Worm (Caenorhabditis elegans) whole organism, L1 larva: ENCODE results near the gene F53F8.5.

Experiments
- C04F5.9 ChIP-seq: sonication (generic microtip); optimal IDR thresholded peaks from 2 replicates; lab custom pipeline; 2016; ENCODE audit warnings: missing genetic modification characterization, missing compliant biosample characterization
- C34B4.2 ChIP-seq: sonication (generic microtip); optimal IDR thresholded peaks from 2 replicates; lab custom pipeline; 2017; ENCODE audit warnings: mild to moderate bottlenecking, missing genetic modification characterization, missing compliant biosample characterization
- F16B12.6 ChIP-seq: fragments of 150-350 bp; optimal IDR thresholded peaks from 2 replicates; lab custom pipeline; 2014; ENCODE audit warnings: missing biosample characterization, missing genetic modification characterization
- aly-2 ChIP-seq: fragments of 150-350 bp; optimal IDR thresholded peaks from 2 replicates; lab custom pipeline; 2014; ENCODE audit warnings: missing biosample characterization, missing genetic modification characterization
- ama-1 ChIP-seq: fragments of 150-350 bp; optimal IDR thresholded peaks from 2 replicates; lab custom pipeline; 2014
- ceh-63 ChIP-seq: fragments of 200-800 bp; sonication (Bioruptor generic); optimal IDR thresholded peaks from 2 replicates; lab custom pipeline; 2018; ENCODE audit warnings: mild to moderate bottlenecking, missing genetic modification characterization, missing compliant biosample characterization
- ceh-82 ChIP-seq, 3 experiments: fragments of 150-350 bp in 1 of 3; sonication (generic microtip) in 2 of 3; optimal IDR thresholded peaks; 2 replicates each; lab custom pipeline; 2014 to 2017; ENCODE audit warnings: missing biosample characterization in 3 of 3, missing genetic modification characterization in 3 of 3
- efl-1 ChIP-seq, 4 experiments: fragments of 150-350 bp; optimal IDR thresholded peaks in 3 of 4; peaks in 1 of 4; 1 replicate in 1 of 4; 2 replicates in 3 of 4; lab custom pipeline; 2014; ENCODE audit warnings: missing biosample characterization in 2 of 4, missing genetic modification characterization in 2 of 4, missing genetic modification reagents in 2 of 4
- ets-5 ChIP-seq: fragments of 200-800 bp; sonication (Bioruptor generic); IDR thresholded peaks from 2 replicates; pipeline ENCODE4 v1.3.6; 2022; ENCODE audit warnings: missing genetic modification characterization, missing compliant biosample characterization
- fkh-10 ChIP-seq: sonication (generic microtip); optimal IDR thresholded peaks from 2 replicates; lab custom pipeline; 2017; ENCODE audit warnings: missing biosample characterization, missing genetic modification reagents, missing genetic modification characterization
- fkh-4 ChIP-seq: sonication (generic microtip); optimal IDR thresholded peaks from 2 replicates; lab custom pipeline; 2016; ENCODE audit warnings: missing compliant biosample characterization, missing genetic modification characterization, borderline replicate concordance
- fos-1 ChIP-seq: fragments of 150-350 bp; optimal IDR thresholded peaks from 2 replicates; lab custom pipeline; 2014; ENCODE audit warnings: missing biosample characterization, missing genetic modification characterization
- hlh-4 ChIP-seq: sonication (generic microtip); optimal IDR thresholded peaks from 2 replicates; lab custom pipeline; 2016; ENCODE audit warnings: mild to moderate bottlenecking, missing genetic modification characterization, missing compliant biosample characterization
- isw-1 ChIP-seq: fragments of 200-800 bp; sonication (Bioruptor generic); IDR thresholded peaks from 2 replicates; pipeline ENCODE4 v1.3.6; 2022; ENCODE audit warnings: missing genetic modification characterization, missing compliant biosample characterization
- lin-13 ChIP-seq: fragments of 150-350 bp; optimal IDR thresholded peaks from 2 replicates; lab custom pipeline; 2014; ENCODE audit warnings: missing biosample characterization, missing genetic modification reagents, missing genetic modification characterization
- lin-15B ChIP-seq: fragments of 150-350 bp; sonication (generic microtip); optimal IDR thresholded peaks from 3 replicates; lab custom pipeline; 2014; ENCODE audit warnings: missing biosample characterization, missing genetic modification characterization
- lir-3 ChIP-seq: sonication (generic microtip); optimal IDR thresholded peaks from 2 replicates; lab custom pipeline; 2016; ENCODE audit warnings: mild to moderate bottlenecking, missing genetic modification characterization, moderate library complexity, missing compliant biosample characterization; ENCODE audit not compliant: poor library complexity
- mab-9 ChIP-seq: fragments of 200-800 bp; sonication (Bioruptor generic); IDR thresholded peaks from 2 replicates; pipeline ENCODE4 v1.3.6; 2022; ENCODE audit warnings: missing genetic modification reagents, missing genetic modification characterization, missing compliant biosample characterization
- mdl-1 ChIP-seq, 2 experiments: fragments of 150-350 bp; optimal IDR thresholded peaks; 2 replicates each; lab custom pipeline; 2014 to 2017; ENCODE audit warnings: missing biosample characterization in 2 of 2, missing genetic modification characterization in 2 of 2, inconsistent platforms in 1 of 2
- mef-2 ChIP-seq: fragments of 150-350 bp; optimal IDR thresholded peaks from 2 replicates; lab custom pipeline; 2014; ENCODE audit warnings: missing biosample characterization, missing genetic modification characterization
- nhr-19 ChIP-seq: fragments of 200-800 bp; sonication (Bioruptor generic); conservative IDR thresholded peaks from 2 replicates; pipeline ENCODE4 v1.3.6; 2022; ENCODE audit warnings: missing genetic modification characterization, missing compliant biosample characterization
- nhr-20 ChIP-seq: sonication (generic microtip); optimal IDR thresholded peaks from 2 replicates; lab custom pipeline; 2016; ENCODE audit warnings: mild to moderate bottlenecking, missing genetic modification characterization, missing compliant biosample characterization
- nhr-71 ChIP-seq: sonication (generic microtip); optimal IDR thresholded peaks from 2 replicates; lab custom pipeline; 2016; ENCODE audit warnings: mild to moderate bottlenecking, missing genetic modification characterization, moderate library complexity, missing compliant biosample characterization
- nhr-85 ChIP-seq: sonication (generic microtip); peaks from one replicate; lab custom pipeline; 2016; ENCODE audit warnings: missing genetic modification characterization, inconsistent platforms, missing compliant biosample characterization
- nhr-90 ChIP-seq: sonication (generic microtip); optimal IDR thresholded peaks from 2 replicates; lab custom pipeline; 2016; ENCODE audit warnings: mild to moderate bottlenecking, missing genetic modification characterization, missing compliant biosample characterization; ENCODE audit not compliant: poor library complexity
- rnt-1 ChIP-seq: sonication (generic microtip); optimal IDR thresholded peaks from 2 replicates; lab custom pipeline; 2016; ENCODE audit warnings: mild to moderate bottlenecking, missing genetic modification characterization, moderate library complexity, missing compliant biosample characterization
- snu-23 ChIP-seq: sonication (generic microtip); optimal IDR thresholded peaks from 2 replicates; lab custom pipeline; 2016; ENCODE audit warnings: missing genetic modification characterization, missing compliant biosample characterization
- sox-4 ChIP-seq: sonication (generic microtip); optimal IDR thresholded peaks from 2 replicates; lab custom pipeline; 2016; ENCODE audit warnings: missing genetic modification characterization, missing compliant biosample characterization
- unc-130 ChIP-seq: fragments of 150-350 bp; optimal IDR thresholded peaks from 2 replicates; lab custom pipeline; 2017; ENCODE audit warnings: missing biosample characterization, missing genetic modification characterization, inconsistent platforms
- unc-86 ChIP-seq: sonication (generic microtip); optimal IDR thresholded peaks from 2 replicates; lab custom pipeline; 2016; ENCODE audit warnings: missing genetic modification characterization, missing compliant biosample characterization
- zag-1 ChIP-seq: fragments of 150-350 bp; optimal IDR thresholded peaks from 2 replicates; lab custom pipeline; 2014; ENCODE audit warnings: missing biosample characterization, missing genetic modification characterization
- zip-4 ChIP-seq: fragments of 200-800 bp; sonication (Bioruptor generic); optimal IDR thresholded peaks from 2 replicates; lab custom pipeline; 2018; ENCODE audit warnings: mild to moderate bottlenecking, missing genetic modification characterization, moderate library complexity, missing compliant biosample characterization

Gene F53F8.5

ce11 chrV:20655174-20655573 is 48.7 kb downstream of the F53F8.5 start:
- TF ChIP-seq unc-130 (tag; lab: Kevin White, UChicago) = no peak
- no peak for TF ChIP-seq fkh-10 (GFP tag; lab: Kevin White, UChicago)
- no peak for TF ChIP-seq ama-1
- no peak for TF ChIP-seq nhr-85 (tag; lab: Kevin White, UChicago)
- TF ChIP-seq isw-1 = no peak
- no peak for TF ChIP-seq unc-86 (tag; lab: Kevin White, UChicago)
- TF ChIP-seq nhr-20 (tag; lab: Kevin White, UChicago) = no peak
- TF ChIP-seq ceh-82 (tag; optimal IDR thresholded peaks at IDR 0.05; lab: Kevin White, UChicago) = no peak
- no peak for TF ChIP-seq hlh-4 (tag; lab: Kevin White, UChicago)
- no peak for TF ChIP-seq snu-23 (GFP tag; lab: Kevin White, UChicago)
- TF ChIP-seq mdl-1 (tag; optimal IDR thresholded peaks at IDR 0.05; lab: Kevin White, UChicago) = no peak
- no peak for TF ChIP-seq mab-9 (GFP tag; lab: Robert Waterston, UW)

ce11 chrV:20654350-20654749 is 49.5 kb downstream of the F53F8.5 start, which contains the start of gene mnr-1:
Gene mnr-1, plus strand, starts transcription at chrV:20654650.
- TF ChIP-seq fos-1 (tag; lab: Kevin White, UChicago) (no peak), unc-130 (tag; lab: Kevin White, UChicago) (no peak), nhr-71 (no peak), nhr-90 (no peak), nhr-19 (GFP tag; lab: Robert Waterston, UW) (no peak), zag-1 (tag; lab: Kevin White, UChicago) (no peak), zip-4 (GFP tag; lab: Kevin White, UChicago) (no peak), C04F5.9 (tag; lab: Kevin White, UChicago) (no peak), rnt-1 (tag; lab: Kevin White, UChicago) (no peak), ceh-63 (GFP tag; lab: Kevin White, UChicago) (no peak), sox-4 (tag; lab: Kevin White, UChicago) (no peak), efl-1 (optimal IDR thresholded peaks at IDR 0.05; lab: Kevin White, UChicago) (no peak), efl-1 (GFP tag; optimal IDR thresholded peaks at IDR 0.05 in 1 of 2; lab: Kevin White, UChicago) (no peak), lir-3 (tag; lab: Kevin White, UChicago) (no peak), aly-2 (tag; lab: Kevin White, UChicago) (no peak), lin-13 (GFP tag; lab: Kevin White, UChicago) (no peak), fkh-4 (tag; lab: Kevin White, UChicago) (no peak), mef-2 (tag; lab: Kevin White, UChicago) (no peak), lin-15B (no peak), C34B4.2 (no peak)

ce11 chrV:20651923-20652322 is 51.9 kb downstream of the F53F8.5 start:
- TF ChIP-seq ets-5 (no peak), fkh-10 (GFP tag; lab: Kevin White, UChicago) (peak; percentile 32), F16B12.6 (tag; lab: Kevin White, UChicago) (no peak)
- TF ChIP-seq, all 84 proteins: peak for 1
